Fruit fly (Drosophila melanogaster): ENCODE data around the gene CG14687.

Gene CG14687

DNA sequence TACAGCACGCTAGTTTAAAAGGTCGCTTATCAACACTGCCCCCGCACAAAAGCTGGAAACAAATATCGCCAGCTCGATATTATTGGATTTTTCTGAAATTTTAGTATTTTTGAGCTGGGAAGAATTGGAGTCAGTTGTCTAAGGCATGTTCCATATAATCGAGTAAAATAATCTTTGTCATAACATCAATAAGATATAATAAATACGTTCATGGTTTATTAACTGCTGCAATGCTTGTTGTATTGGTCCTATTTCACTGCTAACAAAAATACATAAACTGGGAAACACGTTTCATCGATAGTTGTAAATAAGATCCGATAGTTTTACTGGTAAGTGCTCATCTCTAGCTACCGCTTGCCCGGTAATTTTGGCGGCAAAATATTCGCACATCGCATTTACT is 4.5 kb upstream of the CG14687 start, which contains the start of the genes Art1 and Mcm5 (continued):
- TF ChIP-seq croc (GFP tag; conservative IDR thresholded peaks at IDR 0.05), result peak; percentile 17; the same call in 1 of the 3 replicates
- TF ChIP-seq crp (GFP tag; optimal IDR thresholded peaks at IDR 0.05), result peak in 1 of 2 experiments; percentile 49
- no peak for TF ChIP-seq p53 (GFP tag; optimal IDR thresholded peaks at IDR 0.05)
- peak; percentile 17 for TF ChIP-seq CG18599 (GFP tag; optimal IDR thresholded peaks at IDR 0.05)
- no peak for TF ChIP-seq CG4282 (GFP tag; optimal IDR thresholded peaks at IDR 0.05)
- TF ChIP-seq Rfx (GFP tag; IDR thresholded peaks at IDR 0.05), result peak; percentile 53
- no peak for TF ChIP-seq prd (optimal IDR thresholded peaks at IDR 0.05)
- TF ChIP-seq prd (GFP tag; IDR thresholded peaks at IDR 0.05), result peak; percentile 19; the same call in 1 of the 3 replicates
- TF ChIP-seq Tbp (GFP tag; optimal IDR thresholded peaks at IDR 0.05), result no peak
- TF ChIP-seq CG13123 (GFP tag; optimal IDR thresholded peaks at IDR 0.05), result peak; percentile 12
- no peak for TF ChIP-seq Fer3 (tag; optimal IDR thresholded peaks at IDR 0.05)
- TF ChIP-seq jing (GFP tag; optimal IDR thresholded peaks at IDR 0.05), result no peak
- TF ChIP-seq lilli (GFP tag; optimal IDR thresholded peaks at IDR 0.05), result peak; percentile 66
- peak; percentile 79 for TF ChIP-seq nmo (GFP tag; optimal IDR thresholded peaks at IDR 0.05)
- no peak for TF ChIP-seq luna (GFP tag; optimal IDR thresholded peaks at IDR 0.05)
- TF ChIP-seq bbx (GFP tag; IDR thresholded peaks at IDR 0.05; ENCODE audit: partially characterized antibody), result peak; percentile 80
- TF ChIP-seq Dip3 (GFP tag; optimal IDR thresholded peaks at IDR 0.05), result peak; percentile 85
- peak; percentile 41 for TF ChIP-seq CG33557 (GFP tag; optimal IDR thresholded peaks at IDR 0.05)
- TF ChIP-seq insv (GFP tag; optimal IDR thresholded peaks at IDR 0.05), result peak in 1 of 2 experiments; percentile 40
- TF ChIP-seq shn (GFP tag; optimal IDR thresholded peaks at IDR 0.05), result peak; percentile 52
- TF ChIP-seq her (GFP tag; optimal IDR thresholded peaks at IDR 0.05), result no peak
- peak; percentile 77 for TF ChIP-seq trem (tag; optimal IDR thresholded peaks at IDR 0.05)
- TF ChIP-seq tin (GFP tag; optimal IDR thresholded peaks at IDR 0.05), result peak; percentile 42
- peak; percentile 92 for TF ChIP-seq unc-4 (GFP tag; IDR thresholded peaks at IDR 0.05; ENCODE audit: partially characterized antibody)
- TF ChIP-seq CG10654 (GFP tag; optimal IDR thresholded peaks at IDR 0.05), result peak; percentile 23
- peak; percentile 85; the same call in 2 of the 3 replicates for TF ChIP-seq CG6791 (GFP tag; IDR thresholded peaks at IDR 0.05; ENCODE audit: partially characterized antibody)
- TF ChIP-seq CG14710 (tag; optimal IDR thresholded peaks at IDR 0.05), result peak; percentile 83
- TF ChIP-seq CG4424 (GFP tag; optimal IDR thresholded peaks at IDR 0.05), result peak; percentile 54
- peak; percentile 60 for TF ChIP-seq HLH54F (GFP tag; optimal IDR thresholded peaks at IDR 0.05)
- TF ChIP-seq CG11695 (GFP tag; IDR thresholded peaks at IDR 0.05), result no peak
- peak; percentile 90 for TF ChIP-seq CG15514 (GFP tag; optimal IDR thresholded peaks at IDR 0.05)
- peak; percentile 86 for TF ChIP-seq stwl (tag; optimal IDR thresholded peaks at IDR 0.05)
- no peak for TF ChIP-seq CG12236 (GFP tag; optimal IDR thresholded peaks at IDR 0.05)
- peak; percentile 83 for TF ChIP-seq Max (GFP tag; optimal IDR thresholded peaks at IDR 0.05)
- TF ChIP-seq kay (GFP tag; optimal IDR thresholded peaks at IDR 0.05), result peak; percentile 12
- TF ChIP-seq CG9609 (GFP tag; optimal IDR thresholded peaks at IDR 0.05), result peak; percentile 58
- TF ChIP-seq CG18764 (GFP tag; optimal IDR thresholded peaks at IDR 0.05), result peak; percentile 27
- TF ChIP-seq ato (GFP tag; IDR thresholded peaks at IDR 0.05; ENCODE audit: partially characterized antibody), result 0 out of 2 replicates have a peak, but pooled peaks have one; percentile 29
- TF ChIP-seq zen (tag; optimal IDR thresholded peaks at IDR 0.05), result peak; percentile 38
- peak; percentile 75; the same call in 2 of the 3 replicates for TF ChIP-seq zen2 (GFP tag; IDR thresholded peaks at IDR 0.05; ENCODE audit: partially characterized antibody)
- TF ChIP-seq twi (tag; optimal IDR thresholded peaks at IDR 0.05), result peak; percentile 22
- peak; percentile 71; the same call in 1 of the 3 replicates for TF ChIP-seq CG7963 (GFP tag; IDR thresholded peaks at IDR 0.05; ENCODE audit: partially characterized antibody)
- TF ChIP-seq CG12104 (GFP tag; optimal IDR thresholded peaks at IDR 0.05), result peak; percentile 30
- TF ChIP-seq CHES-1-like (GFP tag; optimal IDR thresholded peaks at IDR 0.05), result peak; percentile 74
- peak; percentile 8 for TF ChIP-seq Sox100B (GFP tag; optimal IDR thresholded peaks at IDR 0.05)
- peak; percentile 30 for TF ChIP-seq CG12744 (GFP tag; optimal IDR thresholded peaks at IDR 0.05)
- no peak for TF ChIP-seq CG17328 (GFP tag; IDR thresholded peaks at IDR 0.05)
- TF ChIP-seq NK7.1 (GFP tag; optimal IDR thresholded peaks at IDR 0.05), result peak; percentile 34
- no peak for TF ChIP-seq Kr (GFP tag; optimal IDR thresholded peaks at IDR 0.05)
- peak; percentile 20 for TF ChIP-seq CG8089 (GFP tag; optimal IDR thresholded peaks at IDR 0.05)
